Worm (Caenorhabditis elegans) whole organism, L3 larva: Measurements from ENCODE around the gene B0228.6.

ENCODE experiments used
- ZK546.5 ChIP-seq: sonication (generic microtip); optimal IDR thresholded peaks from 2 replicates; lab custom pipeline; 2017; ENCODE audit warnings: missing biosample characterization, missing genetic modification characterization
- fkh-10 ChIP-seq: sonication (generic microtip); optimal IDR thresholded peaks from 2 replicates; lab custom pipeline; 2017; ENCODE audit warnings: missing biosample characterization, missing genetic modification reagents, missing genetic modification characterization
- mml-1 ChIP-seq: fragments of 150-350 bp; sonication (generic microtip); optimal IDR thresholded peaks from 3 replicates; lab custom pipeline; 2014; ENCODE audit warnings: missing biosample characterization, missing genetic modification characterization
- unc-62 ChIP-seq: fragments of 150-350 bp; sonication (generic microtip); optimal IDR thresholded peaks from 4 replicates; lab custom pipeline; 2014; ENCODE audit warnings: missing biosample characterization, missing genetic modification reagents, missing genetic modification characterization
- zag-1 ChIP-seq: fragments of 150-350 bp; optimal IDR thresholded peaks from 2 replicates; lab custom pipeline; 2014; ENCODE audit warnings: missing biosample characterization, missing genetic modification characterization

ce11 chrII:7761440-7761839 lies 6.5 kb upstream of the B0228.6 start, which contains the start of gene B0228.8:
- TF ChIP-seq ZK546.5: no peak
- TF ChIP-seq fkh-10 (GFP tag; lab: Kevin White, UChicago): no peak
- TF ChIP-seq unc-62 (GFP tag; lab: Kevin White, UChicago): no peak
- no peak for TF ChIP-seq zag-1 (tag; lab: Kevin White, UChicago)
- TF ChIP-seq mml-1: no peak
